Worm (Caenorhabditis elegans) whole organism, young adult: ENCODE data around the gene tnt-2.
A peak's percentile ranks its signal among the peaks of the same experiment; 100 is the strongest.

Experiments used
- F37B4.10 ChIP-seq: fragments of 200-800 bp; sonication (Bioruptor generic); IDR thresholded peaks from 2 replicates; pipeline ENCODE4 v1.3.6; 2022; ENCODE audit warnings: missing genetic modification characterization, missing compliant biosample characterization
- F52B5.7 ChIP-seq: sonication (generic microtip); optimal IDR thresholded peaks from 2 replicates; lab custom pipeline; 2016; ENCODE audit warnings: mild to moderate bottlenecking, missing genetic modification characterization, missing compliant biosample characterization
- F55B11.4 ChIP-seq: sonication (generic microtip); optimal IDR thresholded peaks from 2 replicates; lab custom pipeline; 2016; ENCODE audit warnings: missing compliant biosample characterization, missing genetic modification characterization, borderline replicate concordance; ENCODE audit not compliant: insufficient read depth
- F57A8.1 ChIP-seq: fragments of 200-800 bp; sonication (Bioruptor generic); optimal IDR thresholded peaks from 2 replicates; lab custom pipeline; 2018; ENCODE audit warnings: mild to moderate bottlenecking, missing genetic modification characterization, moderate library complexity, missing compliant biosample characterization
- Y67H2A.10 ChIP-seq: fragments of 200-800 bp; sonication (Bioruptor generic); conservative IDR thresholded peaks from 2 replicates; pipeline ENCODE4 v1.3.6; 2022; ENCODE audit warnings: missing genetic modification reagents, missing genetic modification characterization, missing compliant biosample characterization
- Y79H2A.3 ChIP-seq: fragments of 200-800 bp; sonication (Bioruptor generic); conservative IDR thresholded peaks from 2 replicates; pipeline ENCODE4 v1.3.6; 2022; ENCODE audit warnings: missing genetic modification reagents, missing genetic modification characterization, missing compliant biosample characterization
- akir-1 ChIP-seq: fragments of 200-800 bp; sonication (Bioruptor generic); optimal IDR thresholded peaks from 2 replicates; lab custom pipeline; 2018; ENCODE audit warnings: mild to moderate bottlenecking, missing genetic modification characterization, moderate library complexity, missing compliant biosample characterization
- ama-1 ChIP-seq, 3 experiments: fragments of 150-350 bp in 1 of 3; sonication (generic microtip) in 2 of 3; optimal IDR thresholded peaks; 2 replicates each; lab custom pipeline; 2014 to 2018; ENCODE audit warnings: missing biosample characterization in 2 of 3, missing genetic modification characterization in 2 of 3, missing genetic modification reagents in 2 of 3
- atf-7 ChIP-seq: sonication (generic microtip); optimal IDR thresholded peaks from 2 replicates; lab custom pipeline; 2017; ENCODE audit warnings: mild to moderate bottlenecking, missing genetic modification characterization, missing compliant biosample characterization
- attf-3 ChIP-seq: fragments of 200-800 bp; sonication (Bioruptor generic); conservative IDR thresholded peaks from 2 replicates; pipeline ENCODE4 v1.3.6; 2022; ENCODE audit warnings: missing genetic modification reagents, missing genetic modification characterization, missing compliant biosample characterization
- attf-5 ChIP-seq: fragments of 200-800 bp; sonication (Bioruptor generic); optimal IDR thresholded peaks from 2 replicates; lab custom pipeline; 2018; ENCODE audit warnings: mild to moderate bottlenecking, missing genetic modification characterization, missing compliant biosample characterization
- cebp-2 ChIP-seq: fragments of 200-800 bp; sonication (Bioruptor generic); IDR thresholded peaks from 2 replicates; pipeline ENCODE4 v1.3.6; 2022; ENCODE audit warnings: missing genetic modification characterization, missing compliant biosample characterization
- ceh-27 ChIP-seq: fragments of 200-800 bp; sonication (Bioruptor generic); optimal IDR thresholded peaks from 2 replicates; lab custom pipeline; 2018; ENCODE audit warnings: mild to moderate bottlenecking, missing genetic modification characterization, moderate library complexity, missing compliant biosample characterization
- dox-1 ChIP-seq: fragments of 200-800 bp; sonication (Bioruptor generic); IDR thresholded peaks from 2 replicates; pipeline ENCODE4 v1.3.6; 2022; ENCODE audit warnings: missing genetic modification reagents, missing genetic modification characterization, missing compliant biosample characterization
- dpff-1 ChIP-seq: sonication (generic microtip); optimal IDR thresholded peaks from 2 replicates; lab custom pipeline; 2017; ENCODE audit warnings: mild to moderate bottlenecking, missing genetic modification characterization, missing compliant biosample characterization
- dpl-1 ChIP-seq: fragments of 150-350 bp; optimal IDR thresholded peaks from 2 replicates; lab custom pipeline; 2014; ENCODE audit warnings: missing biosample characterization, missing genetic modification reagents, missing genetic modification characterization
- egl-18 ChIP-seq: fragments of 200-800 bp; sonication (Bioruptor generic); IDR thresholded peaks from 2 replicates; pipeline ENCODE4 v1.3.6; 2022; ENCODE audit warnings: missing genetic modification reagents, missing genetic modification characterization, missing compliant biosample characterization
- egrh-3 ChIP-seq: fragments of 200-800 bp; sonication (Bioruptor generic); IDR thresholded peaks from 2 replicates; pipeline ENCODE4 v1.3.6; 2022; ENCODE audit warnings: missing genetic modification reagents, missing genetic modification characterization, missing compliant biosample characterization
- hlh-12 ChIP-seq: sonication (generic microtip); optimal IDR thresholded peaks from 2 replicates; lab custom pipeline; 2016; ENCODE audit warnings: missing genetic modification characterization, missing compliant biosample characterization
- lag-1 ChIP-seq: fragments of 200-800 bp; sonication (Bioruptor generic); IDR thresholded peaks from 2 replicates; pipeline ENCODE4 v1.3.6; 2022; ENCODE audit warnings: missing genetic modification reagents, missing genetic modification characterization, missing compliant biosample characterization
- lin-26 ChIP-seq: fragments of 200-800 bp; sonication (Bioruptor generic); IDR thresholded peaks from 2 replicates; pipeline ENCODE4 v1.3.6; 2022; ENCODE audit warnings: missing genetic modification reagents, missing genetic modification characterization, missing compliant biosample characterization
- madf-10 ChIP-seq: sonication (generic microtip); optimal IDR thresholded peaks from 2 replicates; lab custom pipeline; 2016; ENCODE audit warnings: mild to moderate bottlenecking, missing genetic modification characterization, missing compliant biosample characterization
- madf-3 ChIP-seq: fragments of 200-800 bp; sonication (Bioruptor generic); IDR thresholded peaks from 2 replicates; pipeline ENCODE4 v1.3.6; 2022; ENCODE audit warnings: missing genetic modification reagents, missing genetic modification characterization, missing compliant biosample characterization
- mel-28 ChIP-seq: sonication (generic microtip); optimal IDR thresholded peaks from 2 replicates; lab custom pipeline; 2016; ENCODE audit warnings: borderline replicate concordance, mild to moderate bottlenecking, missing genetic modification characterization, missing compliant biosample characterization
- nhr-27 ChIP-seq: fragments of 200-800 bp; sonication (Bioruptor generic); optimal IDR thresholded peaks from 2 replicates; lab custom pipeline; 2018; ENCODE audit warnings: mild to moderate bottlenecking, missing genetic modification characterization, moderate library complexity, missing compliant biosample characterization
- nhr-90 ChIP-seq: sonication (generic microtip); optimal IDR thresholded peaks from 2 replicates; lab custom pipeline; 2016; ENCODE audit warnings: missing genotype, mild to moderate bottlenecking, missing genetic modification characterization, missing compliant biosample characterization
- pbrm-1 ChIP-seq: fragments of 200-800 bp; sonication (Bioruptor generic); IDR thresholded peaks from 2 replicates; pipeline ENCODE4 v1.3.6; 2022; ENCODE audit warnings: missing genetic modification reagents, missing genetic modification characterization, missing compliant biosample characterization
- rcor-1 ChIP-seq: fragments of 200-800 bp; sonication (Bioruptor generic); IDR thresholded peaks from 2 replicates; pipeline ENCODE4 v1.3.6; 2022; ENCODE audit warnings: missing genetic modification reagents, missing genetic modification characterization, missing compliant biosample characterization
- snpc-1.1 ChIP-seq: sonication (generic microtip); optimal IDR thresholded peaks from 2 replicates; lab custom pipeline; 2017; ENCODE audit warnings: missing genetic modification characterization, mild to moderate bottlenecking, missing compliant biosample characterization, antibody characterized with exemption, moderate library complexity, missing genotype, missing genetic modification reagents; ENCODE audit not compliant: insufficient read depth
- snpc-1.3 ChIP-seq: sonication (generic microtip); optimal IDR thresholded peaks from 2 replicates; lab custom pipeline; 2017; ENCODE audit warnings: missing genetic modification characterization, mild to moderate bottlenecking, missing compliant biosample characterization, antibody characterized with exemption, moderate library complexity, missing genotype, missing genetic modification reagents; ENCODE audit not compliant: insufficient read depth
- snpc-4 ChIP-seq, 5 experiments: fragments of 150-350 bp in 1 of 5; sonication (generic microtip) in 4 of 5; optimal IDR thresholded peaks; 2 replicates each; lab custom pipeline; 2014 to 2018; ENCODE audit warnings: missing genetic modification characterization in 5 of 5, missing biosample characterization in 3 of 5, antibody characterized with exemption in 2 of 5, mild to moderate bottlenecking in 2 of 5, missing compliant biosample characterization in 2 of 5, missing genotype in 2 of 5, moderate library complexity in 2 of 5, missing genetic modification reagents in 1 of 5
- sptf-2 ChIP-seq: fragments of 200-800 bp; sonication (Bioruptor generic); optimal IDR thresholded peaks from 2 replicates; lab custom pipeline; 2018; ENCODE audit warnings: mild to moderate bottlenecking, missing genetic modification characterization, missing compliant biosample characterization
- tbp1 ChIP-seq: fragments of 200-800 bp; sonication (Bioruptor generic); optimal IDR thresholded peaks from 2 replicates; lab custom pipeline; 2018; ENCODE audit warnings: mild to moderate bottlenecking, missing genetic modification characterization, missing compliant biosample characterization
- tbx-9 ChIP-seq: sonication (generic microtip); optimal IDR thresholded peaks from 2 replicates; lab custom pipeline; 2016; ENCODE audit warnings: borderline replicate concordance, missing genetic modification characterization, inconsistent platforms, missing compliant biosample characterization
- unc-62 ChIP-seq: fragments of 150-350 bp; optimal IDR thresholded peaks from 2 replicates; lab custom pipeline; 2014; ENCODE audit warnings: missing biosample characterization, missing genetic modification reagents, missing genetic modification characterization
- zfh-2 ChIP-seq: fragments of 200-800 bp; sonication (Bioruptor generic); conservative IDR thresholded peaks from 2 replicates; pipeline ENCODE4 v1.3.6; 2022; ENCODE audit warnings: missing genetic modification reagents, missing genetic modification characterization, missing compliant biosample characterization

tnt-2 gene

DNA sequence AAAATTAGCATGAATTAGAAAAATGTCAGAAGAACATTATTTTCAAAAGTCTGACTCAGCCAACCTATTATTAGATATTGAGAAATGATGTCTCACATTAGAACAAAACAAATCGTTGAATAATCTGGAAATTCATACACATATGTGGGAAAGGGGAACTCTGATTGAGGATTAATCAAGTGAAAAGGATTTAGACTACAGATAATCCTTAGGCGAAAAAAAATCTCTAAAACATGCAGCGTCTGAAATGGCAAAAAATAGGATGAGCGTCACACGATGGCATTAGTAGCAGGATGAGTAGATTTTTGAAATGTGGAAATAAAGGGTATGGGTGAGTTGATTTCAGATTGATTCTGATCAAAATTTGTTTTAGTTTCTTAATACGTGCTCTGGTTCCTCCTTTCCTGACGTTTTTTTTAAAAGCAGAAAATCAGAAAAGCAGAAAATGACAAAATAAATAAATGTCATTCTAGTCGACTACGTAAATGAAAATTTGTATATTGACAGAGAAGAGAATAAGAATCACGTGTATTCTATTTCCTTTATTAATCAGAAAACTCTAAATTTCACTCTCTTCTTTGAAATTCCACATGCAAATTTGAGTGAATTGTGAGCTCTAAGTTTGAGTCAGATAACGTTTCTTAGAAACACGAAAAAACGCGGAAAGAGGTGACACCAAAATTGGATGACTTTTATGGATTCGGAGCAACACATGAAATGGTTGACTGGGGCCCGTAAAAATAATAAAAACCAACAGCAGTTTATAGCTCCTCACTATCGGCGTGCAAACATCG lies 21.0 kb upstream of the tnt-2 start:
- TF ChIP-seq snpc-1.3 (tag; lab: Kevin White, UChicago) (no peak), ama-1 (optimal IDR thresholded peaks at IDR 0.05; lab: Kevin White, UChicago) (no peak), ama-1 (GFP tag; optimal IDR thresholded peaks at IDR 0.05; lab: Kevin White, UChicago) (no peak), hlh-12 (tag; lab: Kevin White, UChicago) (no peak), attf-5 (GFP tag; lab: Kevin White, UChicago) (no peak), unc-62 (GFP tag; lab: Kevin White, UChicago) (no peak), egl-18 (GFP tag; lab: Robert Waterston, UW) (no peak), nhr-27 (no peak), Y67H2A.10 (GFP tag; lab: Robert Waterston, UW) (no peak)

DNA sequence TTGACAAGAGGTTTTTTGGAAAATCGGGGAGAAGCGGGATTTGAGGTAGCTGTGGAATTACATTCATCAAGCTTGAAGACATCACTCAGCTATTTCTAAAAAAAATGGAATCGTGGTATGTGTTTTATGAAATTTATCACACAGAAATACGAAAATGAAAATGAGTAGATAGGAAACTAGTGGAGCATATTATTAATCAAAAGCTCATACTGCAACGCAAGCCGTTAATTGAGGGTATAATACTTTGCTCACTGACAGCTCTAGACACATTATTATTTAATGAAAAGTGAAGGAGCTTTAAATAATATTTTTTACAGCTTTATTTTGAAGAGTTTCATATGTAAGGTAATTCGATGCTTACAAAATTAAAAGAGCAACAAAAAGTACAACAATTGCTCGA lies 19.5 kb upstream of the tnt-2 start, which contains the start of gene M02D8.7:
M02D8.7 (minus strand) TSS at position 101 of the 400 bp plus-strand sequence.
- TF ChIP-seq snpc-1.3 (tag; lab: Kevin White, UChicago): no peak
- TF ChIP-seq lag-1: no peak
- TF ChIP-seq egrh-3 (GFP tag; lab: Robert Waterston, UW): no peak
- TF ChIP-seq dpff-1: no peak

- TF ChIP-seq madf-10 (tag; lab: Kevin White, UChicago) (peak; percentile 8), snpc-1.1 (peak; percentile 13), F52B5.7 (tag; lab: Kevin White, UChicago) (no peak), pbrm-1 (GFP tag; lab: Robert Waterston, UW) (0 out of 2 replicates have a peak, but pooled peaks have one; percentile 26), attf-3 (GFP tag; lab: Robert Waterston, UW) (no peak), egrh-3 (GFP tag; lab: Robert Waterston, UW) (peak; percentile 52; the same call in 1 of the 2 replicates), lin-26 (GFP tag; lab: Robert Waterston, UW) (0 out of 2 replicates have a peak, but pooled peaks have one; percentile 8), akir-1 (no peak), zfh-2 (GFP tag; lab: Robert Waterston, UW) (peak; percentile 91), cebp-2 (no peak), sptf-2 (no peak), snpc-4 (GFP tag; optimal IDR thresholded peaks at IDR 0.05; lab: Kevin White, UChicago) (peak; percentile 66), snpc-4 (tag; optimal IDR thresholded peaks at IDR 0.05; lab: Kevin White, UChicago) (peak in 2 of 4 experiments; percentile 88 to 92)
Measured at ce11 chrX:8741629-8742170, 18.4 kb upstream of the tnt-2 start.

DNA sequence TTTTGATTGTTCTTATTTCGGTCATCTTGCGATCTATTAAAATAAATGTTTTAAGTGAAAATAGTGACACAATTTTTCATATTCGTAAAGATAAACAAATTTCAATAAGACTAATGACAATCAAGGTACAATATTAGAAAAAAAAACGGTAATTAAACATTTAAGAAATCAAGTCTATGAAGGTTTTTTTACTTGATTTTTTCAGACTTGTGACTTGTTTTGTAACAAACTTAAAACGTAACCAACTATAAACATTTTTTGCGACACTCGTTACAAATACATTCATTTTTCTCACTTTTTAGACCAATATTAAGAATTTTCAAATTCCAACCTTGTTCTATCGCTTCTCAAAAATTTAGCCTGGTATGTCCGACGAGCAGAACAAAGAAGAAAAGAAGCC lies 16.0 kb upstream of the tnt-2 start, which contains the start of gene M02D8.2:
M02D8.2 (plus strand) TSS at position 301 of the 400 bp plus-strand sequence.
- TF ChIP-seq F55B11.4 (tag; lab: Kevin White, UChicago) (no peak), mel-28 (tag; lab: Kevin White, UChicago) (no peak), rcor-1 (GFP tag; lab: Robert Waterston, UW) (no peak), F52B5.7 (tag; lab: Kevin White, UChicago) (no peak), snpc-1.3 (tag; lab: Kevin White, UChicago) (no peak), ceh-27 (GFP tag; lab: Kevin White, UChicago) (no peak)

- no peak for TF ChIP-seq mel-28 (tag; lab: Kevin White, UChicago)
- TF ChIP-seq egrh-3 (GFP tag; lab: Robert Waterston, UW): no peak
- TF ChIP-seq madf-3 (GFP tag; lab: Robert Waterston, UW): no peak
- no peak for TF ChIP-seq Y79H2A.3
- TF ChIP-seq atf-7 (tag; lab: Kevin White, UChicago): no peak
- TF ChIP-seq F57A8.1 (GFP tag; lab: Kevin White, UChicago): no peak
- no peak for TF ChIP-seq nhr-27
- no peak for TF ChIP-seq tbp1 (GFP tag; lab: Kevin White, UChicago)
- TF ChIP-seq dox-1 (GFP tag; lab: Robert Waterston, UW): no peak
- TF ChIP-seq F37B4.10 (GFP tag; lab: Robert Waterston, UW): no peak
- TF ChIP-seq dpl-1: no peak
- no peak for TF ChIP-seq madf-10 (tag; lab: Kevin White, UChicago)
- TF ChIP-seq nhr-90 (tag; lab: Kevin White, UChicago): no peak
- no peak for TF ChIP-seq tbx-9 (tag; lab: Kevin White, UChicago)
- TF ChIP-seq, all 124 proteins: peak for 0
Measured at ce11 chrX:8737801-8738200, 14.5 kb upstream of the tnt-2 start.
